Worm (Caenorhabditis elegans): ENCODE measurements around the gene srh-31.

- no peak for TF ChIP-seq W03F9.2 (tag; optimal IDR thresholded peaks at IDR 0.05)
- TF ChIP-seq dao-5 (tag; optimal IDR thresholded peaks at IDR 0.05) = no peak
- TF ChIP-seq him-1 (tag; optimal IDR thresholded peaks at IDR 0.05) = no peak
Measured at ce11 chrV:17746959-17747358, 39.8 kb downstream of the srh-31 start, which contains the start of gene twk-36.

Measured in whole organism, L4/young adult.